Worm (Caenorhabditis elegans) whole organism, L4 larva: Measurements from ENCODE around the gene sftb-1.

Source experiments
- F37D6.2 ChIP-seq: sonication (generic microtip); optimal IDR thresholded peaks from 2 replicates; lab custom pipeline; 2016; ENCODE audit warnings: mild to moderate bottlenecking, missing genetic modification characterization, missing compliant biosample characterization
- F49E8.2 ChIP-seq: sonication (generic microtip); optimal IDR thresholded peaks from 2 replicates; lab custom pipeline; 2016; ENCODE audit warnings: missing compliant biosample characterization, mild to moderate bottlenecking, missing genetic modification characterization, borderline replicate concordance
- R02D3.7 ChIP-seq: fragments of 150-350 bp; sonication (generic microtip); optimal IDR thresholded peaks from 3 replicates; lab custom pipeline; 2014; ENCODE audit warnings: missing biosample characterization, missing genetic modification characterization
- T20F7.1 ChIP-seq: fragments of 200-800 bp; sonication (Bioruptor generic); optimal IDR thresholded peaks from 2 replicates; lab custom pipeline; 2018; ENCODE audit warnings: mild to moderate bottlenecking, missing genetic modification characterization, missing compliant biosample characterization
- Y5F2A.4 ChIP-seq: fragments of 200-800 bp; sonication (Bioruptor generic); optimal IDR thresholded peaks from 2 replicates; lab custom pipeline; 2018; ENCODE audit warnings: mild to moderate bottlenecking, missing genetic modification characterization, missing compliant biosample characterization
- aha-1 ChIP-seq: fragments of 150-350 bp; peaks from one replicate; lab custom pipeline; 2014; ENCODE audit warnings: missing biosample characterization, missing genetic modification characterization
- aly-2 ChIP-seq: sonication (generic microtip); optimal IDR thresholded peaks from 2 replicates; lab custom pipeline; 2018; ENCODE audit warnings: missing biosample characterization, missing genetic modification characterization
- ceh-28 ChIP-seq: fragments of 150-350 bp; optimal IDR thresholded peaks from 2 replicates; lab custom pipeline; 2014; ENCODE audit warnings: missing biosample characterization, missing genetic modification reagents, missing genetic modification characterization
- ceh-62 ChIP-seq: sonication (generic microtip); optimal IDR thresholded peaks from 2 replicates; lab custom pipeline; 2017; ENCODE audit warnings: missing biosample characterization, missing genetic modification characterization
- ceh-82 ChIP-seq: sonication (generic microtip); optimal IDR thresholded peaks from 2 replicates; lab custom pipeline; 2017; ENCODE audit warnings: missing biosample characterization, missing genetic modification characterization
- ces-1 ChIP-seq: fragments of 150-350 bp; sonication (generic microtip); optimal IDR thresholded peaks from 4 replicates; lab custom pipeline; 2014; ENCODE audit warnings: missing biosample characterization, missing genetic modification reagents, missing genetic modification characterization
- daf-12 ChIP-seq: fragments of 150-350 bp; optimal IDR thresholded peaks from 2 replicates; lab custom pipeline; 2014; ENCODE audit warnings: missing biosample characterization, missing genetic modification reagents, missing genetic modification characterization
- daf-16 ChIP-seq, 3 experiments: sonication (generic microtip); optimal IDR thresholded peaks; 2 replicates each; lab custom pipeline; 2016 to 2017; ENCODE audit warnings: missing genetic modification characterization in 3 of 3, missing genetic modification reagents in 3 of 3, mild to moderate bottlenecking in 2 of 3, missing compliant biosample characterization in 2 of 3, missing biosample characterization in 1 of 3, moderate library complexity in 1 of 3
- dpl-1 ChIP-seq: fragments of 150-350 bp; optimal IDR thresholded peaks from 2 replicates; lab custom pipeline; 2014; ENCODE audit warnings: missing biosample characterization, missing genetic modification reagents, missing genetic modification characterization
- egl-27 ChIP-seq: sonication (generic microtip); optimal IDR thresholded peaks from 3 replicates; lab custom pipeline; 2017; ENCODE audit warnings: missing biosample characterization, missing genetic modification reagents, missing genetic modification characterization
- hlh-11 ChIP-seq: fragments of 200-800 bp; sonication (Bioruptor generic); optimal IDR thresholded peaks from 2 replicates; lab custom pipeline; 2018; ENCODE audit warnings: mild to moderate bottlenecking, missing genetic modification characterization, missing compliant biosample characterization
- lin-1 ChIP-seq: fragments of 200-800 bp; sonication (Bioruptor generic); IDR thresholded peaks from 2 replicates; pipeline ENCODE4 v1.3.6; 2022; ENCODE audit warnings: missing genetic modification reagents, missing genetic modification characterization, missing compliant biosample characterization
- lsy-2 ChIP-seq, 2 experiments: fragments of 150-350 bp in 1 of 2; sonication (generic microtip) in 1 of 2; optimal IDR thresholded peaks; 2 replicates each; lab custom pipeline; 2014 to 2017; ENCODE audit warnings: missing biosample characterization in 2 of 2, missing genetic modification characterization in 2 of 2
- madf-5 ChIP-seq, 2 experiments: fragments of 200-800 bp; sonication (Bioruptor generic); IDR thresholded peaks; 2 replicates each; pipeline ENCODE4 v1.3.6; 2022; ENCODE audit warnings: missing compliant biosample characterization in 2 of 2, missing genetic modification characterization in 2 of 2
- mdt-29 ChIP-seq: fragments of 200-800 bp; sonication (Bioruptor generic); IDR thresholded peaks from 2 replicates; pipeline ENCODE4 v1.3.6; 2022; ENCODE audit warnings: missing genetic modification reagents, missing genetic modification characterization, missing compliant biosample characterization
- mep-1 ChIP-seq: fragments of 150-350 bp; sonication (generic microtip); optimal IDR thresholded peaks from 3 replicates; lab custom pipeline; 2014; ENCODE audit warnings: missing biosample characterization, missing genetic modification characterization
- mes-2 ChIP-seq: sonication (generic microtip); optimal IDR thresholded peaks from 2 replicates; lab custom pipeline; 2016; ENCODE audit warnings: missing genotype, mild to moderate bottlenecking, missing genetic modification characterization, missing compliant biosample characterization; ENCODE audit not compliant: poor library complexity, severe bottlenecking
- mxl-3 ChIP-seq: fragments of 200-800 bp; sonication (Bioruptor generic); optimal IDR thresholded peaks from 2 replicates; lab custom pipeline; 2018; ENCODE audit warnings: mild to moderate bottlenecking, missing genetic modification characterization, missing compliant biosample characterization
- nhr-10 ChIP-seq: fragments of 150-350 bp; optimal IDR thresholded peaks from 2 replicates; lab custom pipeline; 2014; ENCODE audit warnings: missing biosample characterization, missing genetic modification characterization
- nhr-102 ChIP-seq: sonication (generic microtip); optimal IDR thresholded peaks from 2 replicates; lab custom pipeline; 2016; ENCODE audit warnings: mild to moderate bottlenecking, missing genetic modification characterization, moderate library complexity, missing compliant biosample characterization
- nhr-11 ChIP-seq: fragments of 150-350 bp; optimal IDR thresholded peaks from 2 replicates; lab custom pipeline; 2014; ENCODE audit warnings: missing biosample characterization, missing genetic modification characterization
- nhr-41 ChIP-seq: fragments of 200-800 bp; sonication (Bioruptor generic); IDR thresholded peaks from 2 replicates; pipeline ENCODE4 v1.3.6; 2022; ENCODE audit warnings: missing genetic modification reagents, missing genetic modification characterization, missing compliant biosample characterization
- nhr-42 ChIP-seq: fragments of 200-800 bp; sonication (Bioruptor generic); IDR thresholded peaks from 2 replicates; pipeline ENCODE4 v1.3.6; 2022; ENCODE audit warnings: missing genetic modification characterization, missing compliant biosample characterization
- nhr-76 ChIP-seq: fragments of 150-350 bp; optimal IDR thresholded peaks from 2 replicates; lab custom pipeline; 2014; ENCODE audit warnings: missing biosample characterization, missing genetic modification characterization
- pha-4 ChIP-seq, 2 experiments: fragments of 150-350 bp in 1 of 2; fragments of 200-800 bp in 1 of 2; sonication (Bioruptor generic) in 1 of 2; IDR thresholded peaks in 1 of 2; optimal IDR thresholded peaks in 1 of 2; 2 replicates each; pipeline versions ENCODE4 v1.3.6 to Lab custom; 2014 to 2022; ENCODE audit warnings: missing genetic modification characterization in 2 of 2, missing genetic modification reagents in 2 of 2, missing biosample characterization in 1 of 2, missing compliant biosample characterization in 1 of 2
- skn-1 ChIP-seq: fragments of 150-350 bp; optimal IDR thresholded peaks from 2 replicates; lab custom pipeline; 2014; ENCODE audit warnings: missing biosample characterization, missing genetic modification characterization
- snpc-1.2 ChIP-seq: fragments of 200-800 bp; sonication (Bioruptor generic); IDR thresholded peaks from 2 replicates; pipeline ENCODE4 v1.3.6; 2022; ENCODE audit warnings: missing genetic modification reagents, missing genetic modification characterization, missing compliant biosample characterization
- spr-1 ChIP-seq: sonication (generic microtip); optimal IDR thresholded peaks from 2 replicates; lab custom pipeline; 2016; ENCODE audit warnings: mild to moderate bottlenecking, missing genetic modification characterization, missing compliant biosample characterization
- unc-130 ChIP-seq: sonication (generic microtip); optimal IDR thresholded peaks from 2 replicates; lab custom pipeline; 2016; ENCODE audit warnings: missing genetic modification reagents, missing genetic modification characterization, missing compliant biosample characterization
- unc-62 ChIP-seq, 3 experiments: fragments of 150-350 bp in 1 of 3; sonication (generic microtip); optimal IDR thresholded peaks in 2 of 3; peaks in 1 of 3; 1 replicate in 1 of 3; 2 replicates in 2 of 3; lab custom pipeline; 2014 to 2017; ENCODE audit warnings: missing biosample characterization in 3 of 3, missing genetic modification characterization in 3 of 3, missing genetic modification reagents in 3 of 3, missing genotype in 1 of 3
- zip-11 ChIP-seq: fragments of 200-800 bp; sonication (Bioruptor generic); IDR thresholded peaks from 2 replicates; pipeline ENCODE4 v1.3.6; 2022; ENCODE audit warnings: missing genetic modification characterization, missing compliant biosample characterization
- ztf-7 ChIP-seq: fragments of 150-350 bp; optimal IDR thresholded peaks from 2 replicates; lab custom pipeline; 2014; ENCODE audit warnings: missing biosample characterization, missing genetic modification characterization

The sftb-1 gene

DNA sequence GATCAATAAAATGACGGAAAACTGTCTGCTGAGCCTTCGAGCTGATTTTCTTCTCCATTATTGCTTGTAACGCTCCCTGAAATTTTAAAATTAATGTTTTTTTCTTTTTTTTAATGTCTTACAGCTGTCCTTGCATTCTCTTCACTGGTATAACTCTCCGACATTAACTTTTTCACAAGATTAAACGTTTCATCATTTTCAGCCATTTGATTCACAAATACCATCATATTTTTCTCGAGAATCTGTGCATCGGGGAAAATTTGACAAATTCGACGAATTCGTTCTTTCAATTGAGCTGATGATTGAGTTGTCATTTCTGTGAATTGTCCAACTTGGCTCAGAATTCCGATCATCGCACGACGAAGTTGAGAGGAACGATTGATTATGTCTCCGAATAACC, 40.2 kb upstream of the sftb-1 start:
- TF ChIP-seq mdt-29 (no peak), aha-1 (tag; lab: Kevin White, UChicago) (peak; percentile 92)

DNA sequence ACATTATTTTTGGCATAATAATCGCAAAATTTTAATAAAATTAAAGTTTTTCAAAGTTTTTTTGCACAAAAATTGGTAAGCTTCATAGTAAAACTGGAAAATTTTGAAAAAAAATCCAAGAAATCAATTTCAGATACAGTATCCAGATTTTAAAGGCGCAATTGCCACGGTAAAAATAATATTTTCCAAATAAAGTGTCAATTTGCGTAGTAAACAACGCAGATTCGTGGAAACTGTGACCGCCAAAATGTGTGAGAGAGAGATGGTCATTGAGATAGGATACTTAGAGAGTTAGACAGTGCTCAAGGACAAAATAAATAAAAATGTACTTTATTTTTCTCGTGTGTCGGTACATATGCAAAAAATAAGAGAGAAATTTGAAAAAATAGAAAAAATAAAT, 33.7 kb upstream of the sftb-1 start:
- TF ChIP-seq daf-16 (GFP tag; optimal IDR thresholded peaks at IDR 0.05; lab: Kevin White, UChicago) (no peak), daf-16 (tag; optimal IDR thresholded peaks at IDR 0.05; lab: Kevin White, UChicago) (peak; percentile 55), daf-12 (no peak), ceh-82 (tag; lab: Kevin White, UChicago) (no peak)

DNA sequence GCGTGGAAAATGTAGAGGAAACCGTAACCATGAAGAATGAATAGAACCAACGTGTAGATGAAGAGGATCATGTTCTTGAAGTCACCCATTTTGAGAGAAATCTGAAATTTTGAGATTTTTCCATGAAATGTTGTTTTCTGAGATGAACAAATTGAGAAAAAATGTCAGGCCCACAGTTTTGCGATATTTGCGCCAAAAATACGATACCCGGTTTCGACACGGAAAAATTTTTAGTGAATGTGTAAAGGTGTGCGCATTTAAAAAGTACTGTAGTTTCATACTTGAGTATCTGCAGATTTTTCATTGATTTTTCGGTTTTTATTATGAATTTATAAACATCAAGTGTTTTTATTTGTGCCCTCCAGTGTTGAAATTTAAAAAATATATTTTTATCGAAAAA, 33.2 kb upstream of the sftb-1 start, which contains the start of gene R10E4.9:
TSS of gene R10E4.9 (minus strand) at position 101 of the 400 bp plus-strand sequence.
- TF ChIP-seq egl-27 (tag; lab: Kevin White, UChicago), result no peak
- TF ChIP-seq skn-1 (tag; lab: Kevin White, UChicago), result no peak

DNA sequence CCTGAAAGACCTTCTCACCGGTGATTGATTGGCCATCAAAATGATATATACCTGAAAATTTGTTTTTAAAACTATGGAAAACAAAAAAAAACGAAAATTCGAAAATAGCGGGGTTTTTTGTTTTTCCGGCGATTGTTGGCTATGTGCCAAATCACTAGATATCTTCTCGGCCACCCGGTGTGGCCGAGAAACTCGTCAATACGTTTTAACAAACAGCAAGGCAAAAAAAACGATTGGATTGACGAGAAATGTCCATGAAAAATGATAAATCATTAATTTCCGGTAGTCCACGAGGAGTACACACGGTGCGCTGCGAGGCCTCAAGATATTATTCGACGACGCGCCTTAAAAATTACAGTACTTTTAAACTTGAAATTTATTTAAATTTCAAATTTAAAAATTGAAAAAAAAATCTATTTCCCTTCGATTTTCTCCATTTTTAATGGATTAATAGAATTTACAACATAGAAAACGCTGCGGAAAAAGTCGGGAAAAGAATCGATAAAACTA, 32.0 kb upstream of the sftb-1 start, which contains the start of gene R10E4.11:
TSS of gene R10E4.11 (minus strand) at position 51 of the 510 bp plus-strand sequence.
- TF ChIP-seq daf-16 (GFP tag; optimal IDR thresholded peaks at IDR 0.05; lab: Kevin White, UChicago) (peak in 1 of 2 experiments; percentile 30), daf-16 (tag; optimal IDR thresholded peaks at IDR 0.05; lab: Kevin White, UChicago) (peak; percentile 23), dpl-1 (no peak), ceh-62 (tag; lab: Kevin White, UChicago) (no peak), nhr-11 (tag; lab: Kevin White, UChicago) (no peak), ceh-28 (no peak), F49E8.2 (no peak), zip-11 (GFP tag; lab: Robert Waterston, UW) (no peak), lsy-2 (tag; optimal IDR thresholded peaks at IDR 0.05; lab: Kevin White, UChicago) (peak in 1 of 2 experiments; percentile 28)
- TF ChIP-seq, all 104 proteins: peak for 2

DNA sequence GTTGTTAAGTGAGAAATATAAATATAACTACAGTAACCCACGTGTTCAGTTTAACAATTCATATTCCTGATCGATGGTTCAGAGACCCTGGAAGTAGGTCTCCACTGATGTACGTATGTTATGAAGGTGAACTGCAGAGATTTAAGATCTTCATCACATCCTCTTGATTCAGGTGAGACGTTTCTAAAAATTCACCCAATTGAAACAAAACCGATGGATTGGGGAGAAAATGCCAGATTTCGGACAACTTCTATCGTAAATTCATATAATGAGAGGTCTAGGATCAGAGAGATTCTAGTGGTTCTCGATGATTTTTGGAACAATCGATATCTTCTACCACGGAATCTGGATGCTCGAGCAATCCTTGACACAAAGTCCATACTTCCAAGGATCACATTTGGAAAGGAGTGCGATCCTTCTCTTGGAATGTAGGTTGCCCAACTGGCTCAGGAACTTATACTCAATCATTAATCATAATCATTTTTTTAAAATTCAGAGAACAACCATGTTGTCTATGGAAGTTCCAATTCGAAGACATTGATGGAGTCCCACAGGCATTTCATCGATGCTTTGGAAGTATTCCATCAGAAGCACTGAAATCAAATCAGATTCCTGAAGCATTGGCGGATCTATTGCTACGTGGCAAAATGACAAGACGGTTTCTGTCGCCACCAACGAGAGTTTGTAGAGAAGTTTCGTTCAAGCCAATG, 25.2 kb upstream of the sftb-1 start, which contains the start of the genes nth-1 and R10E4.7:
TSS of gene nth-1 (minus strand) at position 101 of the 710 bp plus-strand sequence.
TSS of gene R10E4.7 (plus strand) at position 660 of the 710 bp plus-strand sequence.
- TF ChIP-seq mdt-29 (no peak), unc-62 (GFP tag; optimal IDR thresholded peaks at IDR 0.05 in 1 of 2; lab: Kevin White, UChicago) (no peak), unc-62 (tag; optimal IDR thresholded peaks at IDR 0.05; lab: Kevin White, UChicago) (no peak), skn-1 (tag; lab: Kevin White, UChicago) (no peak), madf-5 (GFP tag; IDR thresholded peaks at IDR 0.05; lab: Robert Waterston, UW) (no peak), ztf-7 (tag; lab: Kevin White, UChicago) (no peak), ceh-62 (tag; lab: Kevin White, UChicago) (no peak), lin-1 (GFP tag; lab: Robert Waterston, UW) (no peak), ces-1 (GFP tag; lab: Kevin White, UChicago) (no peak), nhr-10 (tag; lab: Kevin White, UChicago) (no peak), dpl-1 (no peak), nhr-11 (tag; lab: Kevin White, UChicago) (no peak), T20F7.1 (GFP tag; lab: Kevin White, UChicago) (no peak), pha-4 (GFP tag; IDR thresholded peaks at IDR 0.05; lab: Robert Waterston, UW) (no peak), pha-4 (tag; optimal IDR thresholded peaks at IDR 0.05; lab: Kevin White, UChicago) (no peak), nhr-76 (tag; lab: Kevin White, UChicago) (no peak), spr-1 (tag; lab: Kevin White, UChicago) (no peak), hlh-11 (tag; lab: Kevin White, UChicago) (no peak)

DNA sequence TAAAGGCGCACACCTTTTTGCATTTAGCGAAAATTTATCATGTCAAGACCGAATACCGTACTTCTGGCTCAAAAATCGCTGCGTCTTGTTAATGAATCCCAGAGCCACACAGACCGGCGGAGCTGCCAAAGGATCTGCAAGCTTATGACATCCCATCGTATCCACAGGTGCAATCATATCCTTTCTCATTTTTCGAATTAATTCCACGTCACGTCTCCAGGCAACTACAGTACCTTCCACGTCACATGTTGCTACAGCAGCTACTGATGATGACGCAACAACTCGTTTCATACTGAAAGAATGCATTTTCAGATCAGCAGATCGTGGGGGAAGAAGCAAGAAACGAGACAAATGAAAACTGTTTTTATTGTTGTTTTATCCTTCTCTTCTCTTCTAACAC, 24.0 kb upstream of the sftb-1 start, which contains the start of gene R10E4.6:
TSS of gene R10E4.6 (plus strand) at position 301 of the 400 bp plus-strand sequence.
- TF ChIP-seq R02D3.7 (tag; lab: Kevin White, UChicago), result no peak
- no peak for TF ChIP-seq nhr-102 (tag; lab: Kevin White, UChicago)
- no peak for TF ChIP-seq snpc-1.2 (GFP tag; lab: Robert Waterston, UW)
- TF ChIP-seq Y5F2A.4 (GFP tag; lab: Kevin White, UChicago), result no peak
- no peak for TF ChIP-seq aly-2 (tag; lab: Kevin White, UChicago)
- no peak for TF ChIP-seq hlh-11 (tag; lab: Kevin White, UChicago)
- TF ChIP-seq mes-2, result no peak
- no peak for TF ChIP-seq pha-4 (GFP tag; IDR thresholded peaks at IDR 0.05; lab: Robert Waterston, UW)
- no peak for TF ChIP-seq pha-4 (tag; optimal IDR thresholded peaks at IDR 0.05; lab: Kevin White, UChicago)
- no peak for TF ChIP-seq mxl-3
- TF ChIP-seq mep-1 (tag; lab: Kevin White, UChicago), result no peak
- no peak for TF ChIP-seq daf-12
- TF ChIP-seq F37D6.2 (tag; lab: Kevin White, UChicago), result no peak
- no peak for TF ChIP-seq nhr-42 (GFP tag; lab: Robert Waterston, UW)
- TF ChIP-seq unc-130 (GFP tag; lab: Kevin White, UChicago), result no peak
- TF ChIP-seq nhr-41 (GFP tag; lab: Robert Waterston, UW), result no peak
- TF ChIP-seq ceh-82 (tag; lab: Kevin White, UChicago), result no peak
- TF ChIP-seq ceh-28, result no peak
